Fruit fly (Drosophila melanogaster) whole organism, embryonic: ENCODE data around the gene CG7695.

Experiments used
- Antp ChIP-seq: fragments of 200-800 bp; sonication (Bioruptor generic); optimal IDR thresholded peaks from 3 replicates; lab custom pipeline; 2016; ENCODE audit warnings: missing biosample characterization, missing genetic modification characterization
- CG10431 ChIP-seq: fragments of 200-800 bp; sonication (Bioruptor generic); optimal IDR thresholded peaks from 3 replicates; lab custom pipeline; 2018; ENCODE audit warnings: missing biosample characterization, mild to moderate bottlenecking, missing genetic modification characterization
- CG11504 ChIP-seq: fragments of 200-800 bp; sonication (Bioruptor generic); optimal IDR thresholded peaks from 3 replicates; lab custom pipeline; 2019; ENCODE audit warnings: missing biosample characterization, mild to moderate bottlenecking, missing genetic modification characterization, moderate library complexity
- CG12219 ChIP-seq: fragments of 200-800 bp; sonication (Bioruptor generic); optimal IDR thresholded peaks from 3 replicates; lab custom pipeline; 2018; ENCODE audit warnings: missing biosample characterization, mild to moderate bottlenecking, missing genetic modification characterization
- CG13287 ChIP-seq: fragments of 200-800 bp; sonication (Bioruptor generic); IDR thresholded peaks from 2 replicates; pipeline ENCODE4 v1.3.6; 2022; ENCODE audit warnings: missing biosample characterization, missing genetic modification characterization; ENCODE audit not compliant: partially characterized antibody
- CG15514 ChIP-seq: fragments of 200-800 bp; sonication (Bioruptor generic); optimal IDR thresholded peaks from 3 replicates; lab custom pipeline; 2017; ENCODE audit warnings: missing biosample characterization, missing genetic modification characterization, mild to moderate bottlenecking, moderate library complexity, missing genetic modification reagents
- CG1647 ChIP-seq: fragments of 200-800 bp; sonication (Bioruptor generic); optimal IDR thresholded peaks from 3 replicates; lab custom pipeline; 2016; ENCODE audit warnings: missing biosample characterization, missing genetic modification characterization
- CG2120 ChIP-seq: fragments of 200-800 bp; sonication (Bioruptor generic); optimal IDR thresholded peaks from 3 replicates; lab custom pipeline; 2016; ENCODE audit warnings: missing biosample characterization, missing genetic modification characterization
- CG30431 ChIP-seq: fragments of 200-800 bp; sonication (Bioruptor generic); optimal IDR thresholded peaks from 2 replicates; lab custom pipeline; 2017; ENCODE audit warnings: missing biosample characterization, missing genetic modification characterization
- CG3163 ChIP-seq: fragments of 200-800 bp; sonication (Bioruptor generic); optimal IDR thresholded peaks from 3 replicates; lab custom pipeline; 2016; ENCODE audit warnings: missing biosample characterization, missing genetic modification characterization
- CG34422 ChIP-seq: fragments of 200-800 bp; sonication (Bioruptor generic); IDR thresholded peaks from 3 replicates; pipeline ENCODE4 v1.3.6; 2022; ENCODE audit warnings: missing biosample characterization, missing genetic modification characterization
- CG4617 ChIP-seq: fragments of 200-800 bp; sonication (Bioruptor generic); optimal IDR thresholded peaks from 3 replicates; lab custom pipeline; 2016; ENCODE audit warnings: missing biosample characterization, missing genetic modification characterization, borderline replicate concordance
- CG5953 ChIP-seq: fragments of 200-800 bp; sonication (Bioruptor generic); IDR thresholded peaks from 2 replicates; pipeline ENCODE4 v1.3.6; 2022; ENCODE audit warnings: missing biosample characterization, missing genetic modification characterization
- CG6689 ChIP-seq: fragments of 200-800 bp; sonication (Bioruptor generic); IDR thresholded peaks from 2 replicates; pipeline ENCODE4 v1.3.6; 2022; ENCODE audit warnings: missing biosample characterization, missing genetic modification characterization
- CG6791 ChIP-seq: fragments of 200-800 bp; sonication (Bioruptor generic); IDR thresholded peaks from 3 replicates; pipeline ENCODE4 v1.3.6; 2022; ENCODE audit warnings: missing biosample characterization, missing genetic modification characterization; ENCODE audit not compliant: partially characterized antibody
- CHES-1-like ChIP-seq: fragments of 200-800 bp; sonication (Bioruptor generic); optimal IDR thresholded peaks from 2 replicates; lab custom pipeline; 2016; ENCODE audit warnings: missing biosample characterization, missing genetic modification characterization
- Camta ChIP-seq: fragments of 200-800 bp; sonication (Bioruptor generic); optimal IDR thresholded peaks from 2 replicates; lab custom pipeline; 2016; ENCODE audit warnings: missing biosample characterization, missing genetic modification characterization
- CkIIα-i1 ChIP-seq: fragments of 200-800 bp; sonication (Bioruptor generic); IDR thresholded peaks from 2 replicates; pipeline ENCODE4 v1.3.6; 2022; ENCODE audit warnings: missing biosample characterization, missing genetic modification characterization
- Dfd ChIP-seq, 2 experiments: fragments of >200 bp; optimal IDR thresholded peaks; 2 replicates each; lab custom pipeline; 2017; ENCODE audit warnings: missing biosample characterization in 2 of 2, missing genetic modification characterization in 2 of 2
- Doc2 ChIP-seq: fragments of 200-800 bp; sonication (Bioruptor generic); IDR thresholded peaks from 2 replicates; pipeline ENCODE4 v1.3.6; 2022; ENCODE audit warnings: missing biosample characterization, missing genetic modification characterization
- Doc3 ChIP-seq: fragments of 200-800 bp; sonication (Bioruptor generic); IDR thresholded peaks from 3 replicates; pipeline ENCODE4 v1.3.6; 2022; ENCODE audit warnings: missing biosample characterization, missing genetic modification characterization; ENCODE audit not compliant: partially characterized antibody
- Drgx ChIP-seq: fragments of 200-800 bp; sonication (Bioruptor generic); IDR thresholded peaks from 2 replicates; pipeline ENCODE4 v1.3.6; 2022; ENCODE audit warnings: missing biosample characterization, missing genetic modification characterization
- Hmr ChIP-seq: fragments of 200-800 bp; sonication (Bioruptor generic); optimal IDR thresholded peaks from 3 replicates; lab custom pipeline; 2017; ENCODE audit warnings: mild to moderate bottlenecking, missing biosample characterization, missing genetic modification reagents, missing genetic modification characterization
- Hmx ChIP-seq: fragments of 200-800 bp; sonication (Bioruptor generic); optimal IDR thresholded peaks from 2 replicates; lab custom pipeline; 2016; ENCODE audit warnings: missing biosample characterization, missing genetic modification characterization
- Rfx ChIP-seq: fragments of 200-800 bp; sonication (Bioruptor generic); IDR thresholded peaks from 2 replicates; pipeline ENCODE4 v1.3.6; 2022; ENCODE audit warnings: missing biosample characterization, missing genetic modification characterization
- Sin3A ChIP-seq: fragments of >200 bp; optimal IDR thresholded peaks from 2 replicates; lab custom pipeline; 2018
- Sox102F ChIP-seq: fragments of 200-800 bp; sonication (Bioruptor generic); optimal IDR thresholded peaks from 2 replicates; lab custom pipeline; 2018; ENCODE audit warnings: missing biosample characterization, mild to moderate bottlenecking, missing genetic modification characterization, moderate library complexity
- Sry-β ChIP-seq: fragments of 200-800 bp; sonication (Bioruptor generic); optimal IDR thresholded peaks from 2 replicates; lab custom pipeline; 2018; ENCODE audit warnings: missing biosample characterization, mild to moderate bottlenecking, missing genetic modification characterization, moderate library complexity
- Xbp1 ChIP-seq: fragments of 200-800 bp; sonication (Bioruptor generic); optimal IDR thresholded peaks from 3 replicates; lab custom pipeline; 2016; ENCODE audit warnings: missing biosample characterization, mild to moderate bottlenecking, missing genetic modification characterization
- amos ChIP-seq: fragments of 200-800 bp; sonication (Bioruptor generic); IDR thresholded peaks from 2 replicates; pipeline ENCODE4 v1.3.6; 2022; ENCODE audit warnings: missing biosample characterization, missing genetic modification characterization; ENCODE audit not compliant: partially characterized antibody
- ara ChIP-seq: fragments of 200-800 bp; sonication (Bioruptor generic); IDR thresholded peaks from 2 replicates; pipeline ENCODE4 v1.3.6; 2022; ENCODE audit warnings: missing biosample characterization, missing genetic modification characterization
- bsh ChIP-seq, 2 experiments: fragments of 200-800 bp; sonication (Bioruptor generic); optimal IDR thresholded peaks; 2 replicates each; lab custom pipeline; 2017 to 2018; ENCODE audit warnings: mild to moderate bottlenecking in 2 of 2, missing biosample characterization in 2 of 2, missing genetic modification characterization in 2 of 2, moderate library complexity in 1 of 2
- btn ChIP-seq: fragments of 200-800 bp; sonication (Bioruptor generic); optimal IDR thresholded peaks from 2 replicates; lab custom pipeline; 2016; ENCODE audit warnings: missing biosample characterization, missing genetic modification characterization
- chif ChIP-seq, 2 experiments: fragments of 200-800 bp; sonication (Bioruptor generic); optimal IDR thresholded peaks; 3 replicates each; lab custom pipeline; 2016; ENCODE audit warnings: missing biosample characterization in 2 of 2, missing genetic modification characterization in 2 of 2
- corto ChIP-seq: fragments of 200-800 bp; sonication (Bioruptor generic); optimal IDR thresholded peaks from 2 replicates; lab custom pipeline; 2016; ENCODE audit warnings: missing biosample characterization, mild to moderate bottlenecking, missing genetic modification characterization, moderate library complexity
- dmrt99B ChIP-seq: fragments of 200-800 bp; sonication (Bioruptor generic); optimal IDR thresholded peaks from 2 replicates; lab custom pipeline; 2018; ENCODE audit warnings: missing biosample characterization, mild to moderate bottlenecking, missing genetic modification characterization, moderate library complexity
- exex ChIP-seq: fragments of 200-800 bp; sonication (Bioruptor generic); optimal IDR thresholded peaks from 4 replicates; lab custom pipeline; 2018; ENCODE audit warnings: missing biosample characterization, mild to moderate bottlenecking, missing genetic modification characterization, moderate library complexity
- gem ChIP-seq: fragments of 200-800 bp; sonication (Bioruptor generic); optimal IDR thresholded peaks from 2 replicates; lab custom pipeline; 2019; ENCODE audit warnings: missing biosample characterization, mild to moderate bottlenecking, missing genetic modification characterization, moderate library complexity
- gsb-n ChIP-seq: fragments of 200-800 bp; sonication (Bioruptor generic); optimal IDR thresholded peaks from 3 replicates; lab custom pipeline; 2018; ENCODE audit warnings: missing biosample characterization, mild to moderate bottlenecking, missing genetic modification characterization
- knrl ChIP-seq: fragments of 200-800 bp; sonication (Bioruptor generic); IDR thresholded peaks from 3 replicates; pipeline ENCODE4 v1.3.6; 2022; ENCODE audit warnings: missing biosample characterization, missing genetic modification characterization; ENCODE audit not compliant: partially characterized antibody
- mirr ChIP-seq: fragments of 200-800 bp; sonication (Bioruptor generic); optimal IDR thresholded peaks from 3 replicates; lab custom pipeline; 2018; ENCODE audit warnings: missing biosample characterization, mild to moderate bottlenecking, missing genetic modification characterization
- peb ChIP-seq: fragments of 200-800 bp; sonication (Bioruptor generic); IDR thresholded peaks from 2 replicates; pipeline ENCODE4 v1.3.6; 2022; ENCODE audit warnings: missing biosample characterization, missing genetic modification characterization
- sens ChIP-seq: fragments of 200-800 bp; sonication (Bioruptor generic); peaks from one replicate; lab custom pipeline; 2016; ENCODE audit warnings: missing biosample characterization, missing genetic modification characterization
- slbo ChIP-seq: fragments of 200-800 bp; sonication (Bioruptor generic); IDR thresholded peaks from 2 replicates; pipeline ENCODE4 v1.3.6; 2022; ENCODE audit warnings: missing biosample characterization, missing genetic modification characterization
- trem ChIP-seq: fragments of 200-800 bp; optimal IDR thresholded peaks from 3 replicates; lab custom pipeline; 2019; ENCODE audit warnings: missing biosample characterization, mild to moderate bottlenecking, missing genetic modification characterization, moderate library complexity
- vvl ChIP-seq: fragments of 200-800 bp; sonication (Bioruptor generic); IDR thresholded peaks from 2 replicates; pipeline ENCODE4 v1.3.6; 2022; ENCODE audit warnings: missing biosample characterization, missing genetic modification characterization
- wek ChIP-seq: fragments of 200-800 bp; sonication (Bioruptor generic); optimal IDR thresholded peaks from 3 replicates; lab custom pipeline; 2018; ENCODE audit warnings: missing biosample characterization, mild to moderate bottlenecking, missing genetic modification characterization, moderate library complexity
- z ChIP-seq: fragments of 200-800 bp; sonication (Bioruptor generic); IDR thresholded peaks from 3 replicates; pipeline ENCODE4 v1.3.6; 2022; ENCODE audit warnings: missing biosample characterization, missing genetic modification characterization

The CG7695 gene

DNA sequence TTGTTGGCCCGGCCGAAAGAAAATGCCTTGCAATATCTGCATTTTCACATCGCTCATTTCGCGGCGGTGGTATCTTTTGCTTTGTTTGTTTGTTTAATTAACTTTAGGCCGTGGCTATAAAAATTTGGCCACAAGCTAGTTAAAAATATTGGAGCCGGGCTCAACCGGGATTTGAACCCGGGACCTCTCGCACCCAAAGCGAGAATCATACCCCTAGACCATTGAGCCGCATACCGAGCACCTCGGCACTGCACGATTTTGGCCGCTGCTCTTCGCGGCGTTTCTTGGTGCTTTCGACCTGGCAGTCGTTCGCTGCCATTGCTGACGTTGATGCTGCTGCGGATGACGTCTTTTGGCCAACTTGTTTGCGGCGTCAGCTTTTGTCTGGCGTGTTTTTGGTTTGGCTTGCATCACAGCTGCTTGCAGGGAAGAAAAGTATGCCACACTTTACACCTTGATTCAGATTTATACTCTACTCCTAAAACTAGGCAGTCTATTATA is 11.1 kb upstream of the CG7695 start (continued):
- TF ChIP-seq Hmx (GFP tag; lab: Kevin White, UChicago) (no peak), Hmr (GFP tag; lab: Kevin White, UChicago) (no peak), Camta (GFP tag; lab: Kevin White, UChicago) (no peak), btn (GFP tag; lab: Kevin White, UChicago) (no peak)

DNA sequence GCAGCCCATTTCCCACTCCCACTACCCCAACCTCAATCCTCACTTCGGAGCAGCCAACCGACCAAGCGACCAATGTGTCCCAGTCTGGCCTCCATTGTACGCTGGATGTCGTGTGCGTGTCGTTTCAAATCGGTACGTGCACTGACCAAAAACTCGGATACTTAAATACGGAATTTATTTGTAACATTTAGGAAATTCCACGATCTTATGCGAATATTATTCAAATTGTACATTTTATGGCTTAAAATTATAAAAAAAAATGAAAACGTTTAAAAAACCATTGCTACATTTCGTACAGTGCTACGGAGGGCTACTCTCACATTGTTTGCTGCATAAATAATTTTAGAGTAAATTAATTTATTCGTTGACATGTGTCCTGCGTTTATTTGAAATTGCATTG is 7.2 kb upstream of the CG7695 start:
- TF ChIP-seq vvl (GFP tag; lab: Robert Waterston, UW) (0 out of 2 replicates have a peak, but pooled peaks have one; percentile 21), gem (tag; lab: Kevin White, UChicago) (peak; percentile 25), bsh (GFP tag; optimal IDR thresholded peaks at IDR 0.05; lab: Kevin White, UChicago) (peak in 1 of 2 experiments; percentile 11), Sry-β (no peak), sens (GFP tag; lab: Kevin White, UChicago) (peak; percentile 9), CG11504 (tag; lab: Kevin White, UChicago) (peak; percentile 5), slbo (GFP tag; lab: Robert Waterston, UW) (no peak), Sox102F (peak; percentile 11), exex (tag; lab: Kevin White, UChicago) (no peak), CG6689 (0 out of 2 replicates have a peak, but pooled peaks have one; percentile 13), Doc2 (GFP tag; lab: Robert Waterston, UW) (no peak), Drgx (GFP tag; lab: Robert Waterston, UW) (peak; percentile 66), z (GFP tag; lab: Robert Waterston, UW) (no peak), peb (no peak), dmrt99B (tag; lab: Kevin White, UChicago) (peak; percentile 11)

DNA sequence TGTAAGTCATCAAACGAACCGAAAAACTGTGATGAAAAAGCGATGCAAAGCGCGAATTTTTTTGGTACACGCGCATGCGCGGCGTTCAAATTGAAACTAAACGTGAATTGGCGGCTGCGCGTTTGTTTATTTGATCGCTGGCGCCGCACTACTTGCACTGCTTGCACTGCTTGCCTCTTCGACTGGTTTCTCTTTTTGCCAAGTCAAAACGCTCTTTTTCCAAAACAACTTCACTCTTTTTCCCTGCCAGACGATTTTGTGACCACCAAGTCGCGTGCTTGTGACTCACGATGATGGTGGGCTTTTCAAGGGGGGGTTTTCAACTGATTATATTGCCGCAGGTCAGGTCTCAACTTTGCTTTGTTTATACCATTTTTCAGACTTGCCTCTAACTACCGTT is 3.9 kb upstream of the CG7695 start, which contains the start of gene CG14304:
Gene CG14304, minus strand, starts transcription at position 98 of the 400 bp plus-strand sequence.
- peak; percentile 32; the same call in 1 of the 2 replicates for TF ChIP-seq amos (GFP tag; lab: Robert Waterston, UW)
- TF ChIP-seq CG5953 (GFP tag; lab: Robert Waterston, UW), result no peak
- no peak for TF ChIP-seq trem
- TF ChIP-seq CG13287 (GFP tag; lab: Robert Waterston, UW), result peak; percentile 50; the same call in 1 of the 2 replicates
- no peak for TF ChIP-seq Xbp1 (GFP tag; lab: Kevin White, UChicago)
- no peak for TF ChIP-seq Rfx (GFP tag; lab: Robert Waterston, UW)
- no peak for TF ChIP-seq corto
- no peak for TF ChIP-seq CG34422
- peak in 1 of 2 experiments; percentile 39 for TF ChIP-seq Dfd (GFP tag; optimal IDR thresholded peaks at IDR 0.05; lab: Kevin White, UChicago)
- TF ChIP-seq gsb-n (tag; lab: Kevin White, UChicago), result no peak
- no peak for TF ChIP-seq CkIIα-i1 (GFP tag; lab: Robert Waterston, UW)
- no peak for TF ChIP-seq wek (GFP tag; lab: Kevin White, UChicago)
- TF ChIP-seq CG30431 (GFP tag; lab: Kevin White, UChicago), result no peak
- TF ChIP-seq knrl (GFP tag; lab: Robert Waterston, UW), result 0 out of 3 replicates have a peak, but pooled peaks have one; percentile 12
- TF ChIP-seq chif (GFP tag; optimal IDR thresholded peaks at IDR 0.05; lab: Kevin White, UChicago), result no peak
- TF ChIP-seq CG3163, result peak; percentile 97
- TF ChIP-seq CG4617 (GFP tag; lab: Kevin White, UChicago), result no peak
- TF ChIP-seq CG12219 (GFP tag; lab: Kevin White, UChicago), result no peak
- no peak for TF ChIP-seq CG2120
- no peak for TF ChIP-seq CG15514 (GFP tag; lab: Kevin White, UChicago)
- TF ChIP-seq CG1647, result no peak
- TF ChIP-seq gem (tag; lab: Kevin White, UChicago), result no peak
- no peak for TF ChIP-seq Sin3A
- peak; percentile 20; the same call in 1 of the 3 replicates for TF ChIP-seq CG6791
- no peak for TF ChIP-seq mirr (GFP tag; lab: Kevin White, UChicago)
- TF ChIP-seq CHES-1-like (GFP tag; lab: Kevin White, UChicago), result no peak
- TF ChIP-seq Doc3 (GFP tag; lab: Robert Waterston, UW), result no peak
- TF ChIP-seq CG10431, result no peak
- TF ChIP-seq Antp, result no peak
- TF ChIP-seq ara (GFP tag; lab: Robert Waterston, UW), result no peak
- no peak for TF ChIP-seq vvl (GFP tag; lab: Robert Waterston, UW)
